Worm (Caenorhabditis elegans) whole organism, young adult: ENCODE results near the gene T05A8.7.

Experiments used
- B0019.2 ChIP-seq: fragments of 200-800 bp; sonication (Bioruptor generic); conservative IDR thresholded peaks from 2 replicates; pipeline ENCODE4 v1.3.6; 2022; ENCODE audit warnings: missing genetic modification reagents, missing genetic modification characterization, missing compliant biosample characterization
- C17E4.6 ChIP-seq: fragments of 200-800 bp; sonication (Bioruptor generic); IDR thresholded peaks from 2 replicates; pipeline ENCODE4 v1.3.6; 2022; ENCODE audit warnings: missing genetic modification reagents, missing genetic modification characterization, missing compliant biosample characterization
- D2030.7 ChIP-seq: fragments of 200-800 bp; sonication (Bioruptor generic); IDR thresholded peaks from 2 replicates; pipeline ENCODE4 v1.3.6; 2022; ENCODE audit warnings: missing genetic modification reagents, missing genetic modification characterization, missing compliant biosample characterization
- F10E7.11 ChIP-seq: sonication (generic microtip); optimal IDR thresholded peaks from 2 replicates; lab custom pipeline; 2017; ENCODE audit warnings: mild to moderate bottlenecking, missing genetic modification characterization, moderate library complexity, missing compliant biosample characterization
- F22D6.2 ChIP-seq: sonication (generic microtip); optimal IDR thresholded peaks from 2 replicates; lab custom pipeline; 2016; ENCODE audit warnings: mild to moderate bottlenecking, missing genetic modification characterization, missing compliant biosample characterization
- F57C9.4 ChIP-seq: sonication (generic microtip); optimal IDR thresholded peaks from 2 replicates; lab custom pipeline; 2017; ENCODE audit warnings: mild to moderate bottlenecking, missing genetic modification characterization, missing compliant biosample characterization
- K11D2.4 ChIP-seq: fragments of 200-800 bp; sonication (Bioruptor generic); IDR thresholded peaks from 2 replicates; pipeline ENCODE4 v1.3.6; 2022; ENCODE audit warnings: missing genetic modification reagents, missing genetic modification characterization, missing compliant biosample characterization
- Y53F4B.3 ChIP-seq: fragments of 200-800 bp; sonication (Bioruptor generic); IDR thresholded peaks from 2 replicates; pipeline ENCODE4 v1.3.6; 2022; ENCODE audit warnings: missing genetic modification reagents, missing genetic modification characterization, missing compliant biosample characterization
- Y56A3A.18 ChIP-seq: fragments of 200-800 bp; sonication (Bioruptor generic); IDR thresholded peaks from 2 replicates; pipeline ENCODE4 v1.3.6; 2022; ENCODE audit warnings: missing genetic modification reagents, missing genetic modification characterization, missing compliant biosample characterization
- Y95B8A.8 ChIP-seq: fragments of 200-800 bp; sonication (Bioruptor generic); IDR thresholded peaks from 2 replicates; pipeline ENCODE4 v1.3.6; 2022; ENCODE audit warnings: missing genetic modification reagents, missing genetic modification characterization, missing compliant biosample characterization
- aptf-3 ChIP-seq: fragments of 200-800 bp; sonication (Bioruptor generic); IDR thresholded peaks from 2 replicates; pipeline ENCODE4 v1.3.6; 2022; ENCODE audit warnings: missing genetic modification characterization, missing compliant biosample characterization
- attf-5 ChIP-seq: fragments of 200-800 bp; sonication (Bioruptor generic); optimal IDR thresholded peaks from 2 replicates; lab custom pipeline; 2018; ENCODE audit warnings: mild to moderate bottlenecking, missing genetic modification characterization, missing compliant biosample characterization
- attf-6 ChIP-seq: fragments of 200-800 bp; sonication (Bioruptor generic); IDR thresholded peaks from 2 replicates; pipeline ENCODE4 v1.3.6; 2022; ENCODE audit warnings: missing genetic modification reagents, missing genetic modification characterization, missing compliant biosample characterization
- bed-1 ChIP-seq: fragments of 200-800 bp; sonication (Bioruptor generic); IDR thresholded peaks from 2 replicates; pipeline ENCODE4 v1.3.6; 2022; ENCODE audit warnings: missing genetic modification reagents, missing genetic modification characterization, missing compliant biosample characterization
- bed-2 ChIP-seq: fragments of 200-800 bp; sonication (Bioruptor generic); IDR thresholded peaks from 2 replicates; pipeline ENCODE4 v1.3.6; 2022; ENCODE audit warnings: missing genetic modification reagents, missing genetic modification characterization, missing compliant biosample characterization
- ccch-3 ChIP-seq: fragments of 200-800 bp; sonication (Bioruptor generic); optimal IDR thresholded peaks from 2 replicates; lab custom pipeline; 2018; ENCODE audit warnings: mild to moderate bottlenecking, missing genetic modification characterization, missing compliant biosample characterization
- cebp-2 ChIP-seq: fragments of 200-800 bp; sonication (Bioruptor generic); IDR thresholded peaks from 2 replicates; pipeline ENCODE4 v1.3.6; 2022; ENCODE audit warnings: missing genetic modification characterization, missing compliant biosample characterization
- ceh-100 ChIP-seq: fragments of 200-800 bp; sonication (Bioruptor generic); IDR thresholded peaks from 2 replicates; pipeline ENCODE4 v1.3.6; 2022; ENCODE audit warnings: missing genetic modification reagents, missing genetic modification characterization, missing compliant biosample characterization
- chd-7 ChIP-seq: sonication (generic microtip); optimal IDR thresholded peaks from 2 replicates; lab custom pipeline; 2016; ENCODE audit warnings: mild to moderate bottlenecking, missing genetic modification characterization, moderate library complexity, missing compliant biosample characterization
- die-1 ChIP-seq: sonication (generic microtip); optimal IDR thresholded peaks from 2 replicates; lab custom pipeline; 2016; ENCODE audit warnings: missing genotype, mild to moderate bottlenecking, missing genetic modification characterization, missing compliant biosample characterization
- egl-44 ChIP-seq: fragments of 200-800 bp; sonication (Bioruptor generic); IDR thresholded peaks from 2 replicates; pipeline ENCODE4 v1.3.6; 2022; ENCODE audit warnings: missing genetic modification reagents, missing genetic modification characterization, missing compliant biosample characterization
- him-1 ChIP-seq: sonication (generic microtip); optimal IDR thresholded peaks from 2 replicates; lab custom pipeline; 2016; ENCODE audit warnings: missing genotype, missing genetic modification reagents, missing genetic modification characterization, missing compliant biosample characterization
- hlh-12 ChIP-seq: sonication (generic microtip); optimal IDR thresholded peaks from 2 replicates; lab custom pipeline; 2016; ENCODE audit warnings: missing genetic modification characterization, missing compliant biosample characterization
- hmg-1.2 ChIP-seq: fragments of 200-800 bp; sonication (Bioruptor generic); IDR thresholded peaks from 2 replicates; pipeline ENCODE4 v1.3.6; 2022; ENCODE audit warnings: missing genetic modification reagents, missing genetic modification characterization, missing compliant biosample characterization
- hsf-1 ChIP-seq: fragments of 200-800 bp; sonication (Bioruptor generic); IDR thresholded peaks from 2 replicates; pipeline ENCODE4 v1.3.6; 2022; ENCODE audit warnings: missing genetic modification reagents, missing genetic modification characterization, missing compliant biosample characterization
- lin-26 ChIP-seq: fragments of 200-800 bp; sonication (Bioruptor generic); IDR thresholded peaks from 2 replicates; pipeline ENCODE4 v1.3.6; 2022; ENCODE audit warnings: missing genetic modification reagents, missing genetic modification characterization, missing compliant biosample characterization
- lin-35 ChIP-seq, 3 experiments: fragments of 150-350 bp in 2 of 3; sonication (generic microtip) in 1 of 3; optimal IDR thresholded peaks; 2 replicates each; lab custom pipeline; 2014 to 2018; ENCODE audit warnings: missing biosample characterization in 3 of 3, missing genetic modification characterization in 3 of 3, missing genetic modification reagents in 3 of 3
- lin-54 ChIP-seq: fragments of 200-800 bp; sonication (Bioruptor generic); optimal IDR thresholded peaks from 2 replicates; lab custom pipeline; 2018; ENCODE audit warnings: mild to moderate bottlenecking, missing genetic modification characterization, missing compliant biosample characterization
- madf-6 ChIP-seq: fragments of 200-800 bp; sonication (Bioruptor generic); IDR thresholded peaks from 2 replicates; pipeline ENCODE4 v1.3.6; 2022; ENCODE audit warnings: missing genetic modification reagents, missing genetic modification characterization, missing compliant biosample characterization
- mes-4 ChIP-seq: sonication (generic microtip); optimal IDR thresholded peaks from 2 replicates; lab custom pipeline; 2016; ENCODE audit warnings: missing genotype, missing genetic modification characterization, missing compliant biosample characterization
- mxl-1 ChIP-seq: sonication (generic microtip); optimal IDR thresholded peaks from 2 replicates; lab custom pipeline; 2016; ENCODE audit warnings: missing genetic modification characterization, missing compliant biosample characterization
- nfyb-1 ChIP-seq: fragments of 200-800 bp; sonication (Bioruptor generic); IDR thresholded peaks from 2 replicates; pipeline ENCODE4 v1.3.6; 2022; ENCODE audit warnings: missing genetic modification reagents, missing genetic modification characterization, missing compliant biosample characterization
- nhr-120 ChIP-seq: fragments of 200-800 bp; sonication (Bioruptor generic); IDR thresholded peaks from 2 replicates; pipeline ENCODE4 v1.3.6; 2022; ENCODE audit warnings: missing genetic modification characterization, missing compliant biosample characterization
- nhr-27 ChIP-seq: fragments of 200-800 bp; sonication (Bioruptor generic); optimal IDR thresholded peaks from 2 replicates; lab custom pipeline; 2018; ENCODE audit warnings: mild to moderate bottlenecking, missing genetic modification characterization, moderate library complexity, missing compliant biosample characterization
- nhr-80 ChIP-seq: sonication (generic microtip); optimal IDR thresholded peaks from 2 replicates; lab custom pipeline; 2016; ENCODE audit warnings: missing genetic modification characterization, missing compliant biosample characterization
- pbrm-1 ChIP-seq: fragments of 200-800 bp; sonication (Bioruptor generic); IDR thresholded peaks from 2 replicates; pipeline ENCODE4 v1.3.6; 2022; ENCODE audit warnings: missing genetic modification reagents, missing genetic modification characterization, missing compliant biosample characterization
- rpc-1 ChIP-seq, 2 experiments: fragments of 150-350 bp in 1 of 2; sonication (generic microtip) in 1 of 2; optimal IDR thresholded peaks; 2 replicates each; lab custom pipeline; 2014 to 2018; ENCODE audit warnings: missing biosample characterization in 1 of 2, missing genetic modification characterization in 1 of 2, missing genetic modification reagents in 1 of 2, missing genotype in 1 of 2
- sdz-38 ChIP-seq: sonication (generic microtip); optimal IDR thresholded peaks from 2 replicates; lab custom pipeline; 2016; ENCODE audit warnings: missing genotype, missing genetic modification characterization, missing compliant biosample characterization
- sea-2 ChIP-seq: fragments of 200-800 bp; sonication (Bioruptor generic); IDR thresholded peaks from 2 replicates; pipeline ENCODE4 v1.3.6; 2022; ENCODE audit warnings: missing genetic modification characterization, missing compliant biosample characterization
- snpc-1.1 ChIP-seq: sonication (generic microtip); optimal IDR thresholded peaks from 2 replicates; lab custom pipeline; 2017; ENCODE audit warnings: missing genetic modification characterization, mild to moderate bottlenecking, missing compliant biosample characterization, antibody characterized with exemption, moderate library complexity, missing genotype, missing genetic modification reagents; ENCODE audit not compliant: insufficient read depth
- snpc-3.4 ChIP-seq: sonication (generic microtip); optimal IDR thresholded peaks from 2 replicates; lab custom pipeline; 2017; ENCODE audit warnings: missing genetic modification characterization, mild to moderate bottlenecking, missing compliant biosample characterization, antibody characterized with exemption, moderate library complexity, missing genotype, missing genetic modification reagents
- tbp1 ChIP-seq: fragments of 200-800 bp; sonication (Bioruptor generic); optimal IDR thresholded peaks from 2 replicates; lab custom pipeline; 2018; ENCODE audit warnings: mild to moderate bottlenecking, missing genetic modification characterization, missing compliant biosample characterization
- xnd-1 ChIP-seq: sonication (generic microtip); optimal IDR thresholded peaks from 2 replicates; lab custom pipeline; 2016; ENCODE audit warnings: missing genotype, missing genetic modification reagents, missing genetic modification characterization, missing compliant biosample characterization
- zfh-2 ChIP-seq: fragments of 200-800 bp; sonication (Bioruptor generic); conservative IDR thresholded peaks from 2 replicates; pipeline ENCODE4 v1.3.6; 2022; ENCODE audit warnings: missing genetic modification reagents, missing genetic modification characterization, missing compliant biosample characterization
- ztf-26 ChIP-seq: sonication (generic microtip); optimal IDR thresholded peaks from 2 replicates; lab custom pipeline; 2017; ENCODE audit warnings: missing genetic modification characterization, missing compliant biosample characterization
- ztf-28 ChIP-seq: fragments of 200-800 bp; sonication (Bioruptor generic); IDR thresholded peaks from 2 replicates; pipeline ENCODE4 v1.3.6; 2022; ENCODE audit warnings: missing genetic modification reagents, missing genetic modification characterization, missing compliant biosample characterization

Gene T05A8.7

ce11 chrII:2736938-2737337, 5.2 kb downstream of the T05A8.7 start (continued):
- TF ChIP-seq bed-2 (GFP tag; lab: Robert Waterston, UW) = no peak
- TF ChIP-seq Y53F4B.3 = no peak
- no peak for TF ChIP-seq nhr-27 (tag; lab: Kevin White, UChicago)
- no peak for TF ChIP-seq F57C9.4
- no peak for TF ChIP-seq egl-44 (GFP tag; lab: Robert Waterston, UW)
- no peak for TF ChIP-seq C17E4.6 (GFP tag; lab: Robert Waterston, UW)
- no peak for TF ChIP-seq Y56A3A.18 (GFP tag; lab: Robert Waterston, UW)
- TF ChIP-seq Y95B8A.8 (GFP tag; lab: Robert Waterston, UW) = no peak

- no peak for TF ChIP-seq mes-4 (tag; lab: Kevin White, UChicago)
- TF ChIP-seq snpc-1.1 (tag; lab: Kevin White, UChicago) = no peak
- 0 out of 2 replicates have a peak, but pooled peaks have one; percentile 40 for TF ChIP-seq nhr-120 (GFP tag; lab: Robert Waterston, UW)
- TF ChIP-seq tbp1 (GFP tag; lab: Kevin White, UChicago) = peak; percentile 86
- TF ChIP-seq sea-2 = no peak
- no peak for TF ChIP-seq cebp-2
- TF ChIP-seq madf-6 (GFP tag; lab: Robert Waterston, UW) = peak; percentile 32; the same call in 1 of the 2 replicates
- peak; percentile 23; the same call in 1 of the 2 replicates for TF ChIP-seq hmg-1.2 (GFP tag; lab: Robert Waterston, UW)
- no peak for TF ChIP-seq pbrm-1 (GFP tag; lab: Robert Waterston, UW)
- TF ChIP-seq lin-26 (GFP tag; lab: Robert Waterston, UW) = peak; percentile 50; the same call in 1 of the 2 replicates
- no peak for TF ChIP-seq aptf-3 (GFP tag; lab: Robert Waterston, UW)
- TF ChIP-seq zfh-2 (GFP tag; lab: Robert Waterston, UW) = no peak
- TF ChIP-seq him-1 (tag; lab: Kevin White, UChicago) = no peak
- no peak for TF ChIP-seq K11D2.4 (GFP tag; lab: Robert Waterston, UW)
- no peak for TF ChIP-seq ccch-3 (GFP tag; lab: Kevin White, UChicago)
- no peak for TF ChIP-seq lin-54
- no peak for TF ChIP-seq ztf-28 (GFP tag; lab: Robert Waterston, UW)
- no peak for TF ChIP-seq xnd-1
- 0 out of 2 replicates have a peak, but pooled peaks have one; percentile 14 for TF ChIP-seq nfyb-1 (GFP tag; lab: Robert Waterston, UW)
- 0 out of 2 replicates have a peak, but pooled peaks have one; percentile 15 for TF ChIP-seq hsf-1 (GFP tag; lab: Robert Waterston, UW)
- TF ChIP-seq Y56A3A.18 (GFP tag; lab: Robert Waterston, UW) = no peak
- TF ChIP-seq attf-5 (GFP tag; lab: Kevin White, UChicago) = no peak
- no peak for TF ChIP-seq bed-1 (GFP tag; lab: Robert Waterston, UW)
- no peak for TF ChIP-seq mxl-1 (tag; lab: Kevin White, UChicago)
- TF ChIP-seq hlh-12 = no peak
- no peak for TF ChIP-seq attf-6 (GFP tag; lab: Robert Waterston, UW)
- TF ChIP-seq chd-7 (tag; lab: Kevin White, UChicago) = no peak
- TF ChIP-seq lin-35 (GFP tag; optimal IDR thresholded peaks at IDR 0.05; lab: Kevin White, UChicago) = no peak
- no peak for TF ChIP-seq B0019.2
- TF ChIP-seq ztf-26 = no peak
- no peak for TF ChIP-seq snpc-3.4
- TF ChIP-seq nhr-80 (tag; lab: Kevin White, UChicago) = no peak
- peak; percentile 48 for TF ChIP-seq rpc-1 (optimal IDR thresholded peaks at IDR 0.05; lab: Kevin White, UChicago)
- TF ChIP-seq rpc-1 (tag; optimal IDR thresholded peaks at IDR 0.05; lab: Kevin White, UChicago) = peak; percentile 74
- no peak for TF ChIP-seq die-1 (tag; lab: Kevin White, UChicago)
- TF ChIP-seq Y95B8A.8 (GFP tag; lab: Robert Waterston, UW) = no peak
- no peak for TF ChIP-seq sdz-38 (tag; lab: Kevin White, UChicago)
- peak; percentile 45 for TF ChIP-seq D2030.7 (GFP tag; lab: Robert Waterston, UW)
- no peak for TF ChIP-seq F22D6.2 (tag; lab: Kevin White, UChicago)
- TF ChIP-seq ceh-100 (GFP tag; lab: Robert Waterston, UW) = no peak
- no peak for TF ChIP-seq F10E7.11
- TF ChIP-seq, all 124 proteins: peak for 9
Observed at ce11 chrII:2736156-2736728, 5.9 kb downstream of the T05A8.7 start, which contains the start of gene T05A8.8. Gene T05A8.8, plus strand, starts transcription at chrII:2736678.
